Fruit fly (Drosophila melanogaster): ENCODE results near the gene Alr.
A peak's percentile ranks its signal among the peaks of the same experiment; 100 is the strongest.

The Alr gene

DNA sequence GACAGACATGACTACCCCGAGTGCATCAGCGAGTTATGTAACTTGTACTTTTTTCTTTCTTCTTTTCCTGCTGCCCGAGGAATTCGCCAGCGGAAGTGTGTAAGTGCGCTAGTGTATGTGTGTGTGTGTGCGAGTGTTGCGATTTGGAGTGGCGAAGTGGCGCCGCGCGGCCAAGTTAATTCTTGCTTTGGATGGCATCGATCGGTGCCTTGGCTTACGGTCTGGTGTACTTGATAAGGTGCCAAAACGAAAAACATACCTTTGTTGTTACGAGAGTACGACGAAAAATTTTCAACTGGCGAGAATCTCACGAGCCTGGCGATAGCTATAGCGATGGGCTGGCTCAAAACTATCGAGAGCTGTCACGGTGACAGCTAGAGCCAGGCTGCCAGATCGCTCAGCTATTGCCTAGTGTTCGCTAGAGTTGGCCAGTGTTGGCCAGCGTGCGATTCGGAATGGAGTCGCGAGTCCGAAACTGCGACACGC lies 4.1 kb upstream of the Alr start, which contains the start of the genes CG18809, COX6B, CG33932 and Rpp20 (continued):
- TF ChIP-seq MESR4 (GFP tag; optimal IDR thresholded peaks at IDR 0.05): peak; percentile 97
- no peak for TF ChIP-seq usp (GFP tag; optimal IDR thresholded peaks at IDR 0.05)
- TF ChIP-seq Fer3 (tag; optimal IDR thresholded peaks at IDR 0.05): peak; percentile 31
- TF ChIP-seq NFAT (GFP tag; IDR thresholded peaks at IDR 0.05): peak; percentile 72
- peak; percentile 66 for TF ChIP-seq CG2116 (GFP tag; optimal IDR thresholded peaks at IDR 0.05)
- no peak for TF ChIP-seq slp2 (GFP tag; optimal IDR thresholded peaks at IDR 0.05)
- TF ChIP-seq pnt (GFP tag; optimal IDR thresholded peaks at IDR 0.05): peak; percentile 33
- peak; percentile 95 for TF ChIP-seq chinmo (GFP tag; IDR thresholded peaks at IDR 0.05; ENCODE audit: partially characterized antibody)
- TF ChIP-seq her (GFP tag; optimal IDR thresholded peaks at IDR 0.05): peak; percentile 75
- TF ChIP-seq CG10431 (GFP tag; optimal IDR thresholded peaks at IDR 0.05): no peak
- no peak for TF ChIP-seq ro (GFP tag; IDR thresholded peaks at IDR 0.05)
- no peak for TF ChIP-seq Sox102F (GFP tag; optimal IDR thresholded peaks at IDR 0.05)
- no peak for TF ChIP-seq Hr39 (optimal IDR thresholded peaks at IDR 0.05)
- no peak for TF ChIP-seq CG14965 (GFP tag; optimal IDR thresholded peaks at IDR 0.05; ENCODE audit: borderline replicate concordance)
- no peak for TF ChIP-seq Six4 (GFP tag; optimal IDR thresholded peaks at IDR 0.05)
- peak; percentile 59 for TF ChIP-seq Deaf1 (tag; optimal IDR thresholded peaks at IDR 0.05)
- peak; percentile 23 for TF ChIP-seq CG30431 (GFP tag; optimal IDR thresholded peaks at IDR 0.05)
- peak; percentile 96 for TF ChIP-seq Ets97D (GFP tag; optimal IDR thresholded peaks at IDR 0.05)
- TF ChIP-seq sens-2 (GFP tag; IDR thresholded peaks at IDR 0.05): peak; percentile 18; the same call in 1 of the 2 replicates
- TF ChIP-seq gsb-n (tag; optimal IDR thresholded peaks at IDR 0.05): no peak
- TF ChIP-seq CG31224 (GFP tag; IDR thresholded peaks at IDR 0.05): 0 out of 2 replicates have a peak, but pooled peaks have one; percentile 24
- peak; percentile 50 for TF ChIP-seq CG4424 (GFP tag; optimal IDR thresholded peaks at IDR 0.05)
- TF ChIP-seq CG15696 (tag; optimal IDR thresholded peaks at IDR 0.05): no peak
- 0 out of 2 replicates have a peak, but pooled peaks have one; percentile 18 for TF ChIP-seq Nf-YA (GFP tag; IDR thresholded peaks at IDR 0.05)
- TF ChIP-seq CG11093 (GFP tag; IDR thresholded peaks at IDR 0.05): no peak
- peak; percentile 87 for TF ChIP-seq zfh2 (GFP tag; optimal IDR thresholded peaks at IDR 0.05)
- no peak for TF ChIP-seq ab (GFP tag; optimal IDR thresholded peaks at IDR 0.05)
- peak; percentile 21 for TF ChIP-seq kah (GFP tag; optimal IDR thresholded peaks at IDR 0.05)
- TF ChIP-seq seq (GFP tag; IDR thresholded peaks at IDR 0.05): no peak
- TF ChIP-seq HHEX (GFP tag; optimal IDR thresholded peaks at IDR 0.05): peak; percentile 54
- no peak for TF ChIP-seq CG3726 (GFP tag; IDR thresholded peaks at IDR 0.05)
- TF ChIP-seq slbo (GFP tag; IDR thresholded peaks at IDR 0.05): peak; percentile 81
- TF ChIP-seq nau (GFP tag; optimal IDR thresholded peaks at IDR 0.05): no peak
- TF ChIP-seq stwl (tag; optimal IDR thresholded peaks at IDR 0.05): peak; percentile 78
- TF ChIP-seq odd (GFP tag; optimal IDR thresholded peaks at IDR 0.05): no peak
- TF ChIP-seq unpg (GFP tag; optimal IDR thresholded peaks at IDR 0.05): peak; percentile 31
- peak; percentile 92 for TF ChIP-seq Scr (GFP tag; IDR thresholded peaks at IDR 0.05; ENCODE audit: partially characterized antibody)
- TF ChIP-seq CG13123 (GFP tag; optimal IDR thresholded peaks at IDR 0.05): peak; percentile 35
- peak; percentile 58 for TF ChIP-seq CG10543 (GFP tag; optimal IDR thresholded peaks at IDR 0.05)
- TF ChIP-seq lmd (GFP tag; IDR thresholded peaks at IDR 0.05): peak; percentile 57; the same call in 1 of the 2 replicates
- TF ChIP-seq fd102C (GFP tag; optimal IDR thresholded peaks at IDR 0.05): peak; percentile 8
- TF ChIP-seq CG14710 (tag; optimal IDR thresholded peaks at IDR 0.05): peak; percentile 62
- TF ChIP-seq scrt (GFP tag; optimal IDR thresholded peaks at IDR 0.05): no peak
- no peak for TF ChIP-seq Abd-B (GFP tag; optimal IDR thresholded peaks at IDR 0.05)
- peak; percentile 83 for TF ChIP-seq sna (GFP tag; IDR thresholded peaks at IDR 0.05; ENCODE audit: partially characterized antibody)
- peak; percentile 42 for TF ChIP-seq nom (GFP tag; optimal IDR thresholded peaks at IDR 0.05)
- peak; percentile 49 for TF ChIP-seq bigmax (GFP tag; optimal IDR thresholded peaks at IDR 0.05)
- TF ChIP-seq ERR (GFP tag; optimal IDR thresholded peaks at IDR 0.05): peak; percentile 78
- TF ChIP-seq HLHmδ (GFP tag; optimal IDR thresholded peaks at IDR 0.05): peak; percentile 14
- TF ChIP-seq CG6175 (GFP tag; IDR thresholded peaks at IDR 0.05): no peak
- TF ChIP-seq tx (GFP tag; optimal IDR thresholded peaks at IDR 0.05): peak; percentile 62
